Worm (Caenorhabditis elegans) whole organism, L4/young adult: ENCODE data around the gene coh-3.

ENCODE experiments used
- W03F9.2 ChIP-seq: fragments of 150-350 bp; optimal IDR thresholded peaks from 2 replicates; lab custom pipeline; 2014; ENCODE audit warnings: missing biosample characterization, missing genetic modification characterization
- dao-5 ChIP-seq: sonication (generic microtip); optimal IDR thresholded peaks from 2 replicates; lab custom pipeline; 2016; ENCODE audit warnings: missing genotype, missing genetic modification characterization, moderate library complexity, missing compliant biosample characterization
- him-1 ChIP-seq: sonication (generic microtip); optimal IDR thresholded peaks from 2 replicates; lab custom pipeline; 2016; ENCODE audit warnings: missing genotype, missing genetic modification reagents, missing genetic modification characterization, missing compliant biosample characterization

- TF ChIP-seq W03F9.2 (tag; lab: Kevin White, UChicago) (no peak), him-1 (tag; lab: Kevin White, UChicago) (no peak), dao-5 (tag; lab: Kevin White, UChicago) (no peak)
Observed at ce11 chrV:14421325-14421724, 35.9 kb upstream of the coh-3 start, which contains the start of gene dhs-22.
